Fruit fly (Drosophila melanogaster) whole organism, pupa: ENCODE results near the gene Idgf4.

ENCODE experiments used
- CG13204 ChIP-seq: fragments of 200-800 bp; sonication (Bioruptor generic); optimal IDR thresholded peaks from 2 replicates; lab custom pipeline; 2018; ENCODE audit warnings: missing biosample characterization, mild to moderate bottlenecking, missing genetic modification characterization, moderate library complexity
- CG14655 ChIP-seq: fragments of 200-800 bp; sonication (Bioruptor generic); optimal IDR thresholded peaks from 3 replicates; lab custom pipeline; 2017; ENCODE audit warnings: mild to moderate bottlenecking, missing biosample characterization, missing genetic modification reagents, missing genetic modification characterization
- CG17806 ChIP-seq: fragments of 200-800 bp; sonication (Bioruptor generic); optimal IDR thresholded peaks from 2 replicates; lab custom pipeline; 2018; ENCODE audit warnings: missing biosample characterization, mild to moderate bottlenecking, missing genetic modification characterization, moderate library complexity
- CG34367 ChIP-seq: fragments of 200-800 bp; sonication (Bioruptor generic); optimal IDR thresholded peaks from 2 replicates; lab custom pipeline; 2018; ENCODE audit warnings: missing biosample characterization, mild to moderate bottlenecking, missing genetic modification characterization
- EcR ChIP-seq: fragments of 200-800 bp; sonication (Bioruptor generic); optimal IDR thresholded peaks from 3 replicates; lab custom pipeline; 2019; ENCODE audit warnings: missing biosample characterization, missing genetic modification characterization, mild to moderate bottlenecking, moderate library complexity, missing genetic modification reagents
- Snoo ChIP-seq: fragments of 200-800 bp; sonication (Bioruptor generic); optimal IDR thresholded peaks from 3 replicates; lab custom pipeline; 2017; ENCODE audit warnings: missing biosample characterization, mild to moderate bottlenecking, missing genetic modification characterization, inconsistent platforms

- peak; percentile 76 for TF ChIP-seq CG14655 (GFP tag; lab: Kevin White, UChicago)
- TF ChIP-seq EcR (GFP tag; lab: Kevin White, UChicago) = no peak
- TF ChIP-seq CG13204 (GFP tag; lab: Kevin White, UChicago) = peak; percentile 15
- TF ChIP-seq CG17806 (tag; lab: Kevin White, UChicago) = peak; percentile 48
- no peak for TF ChIP-seq Snoo (tag; lab: Kevin White, UChicago)
- TF ChIP-seq CG34367 = peak; percentile 47
Measured at dm6 chrX:9899535-9900179, 31.1 kb downstream of the Idgf4 start, which contains the start of gene CG15249.
